Fruit fly (Drosophila melanogaster) whole organism, wandering third instar larva: ENCODE results near the gene Exo70.

ENCODE experiments used
- Abd-B ChIP-seq: fragments of >200 bp; optimal IDR thresholded peaks from 2 replicates; lab custom pipeline; 2017; ENCODE audit warnings: missing biosample characterization, missing genetic modification characterization
- Hr83 ChIP-seq: fragments of 200-300 bp; sonication (Bioruptor generic); optimal IDR thresholded peaks from 2 replicates; lab custom pipeline; 2016; ENCODE audit warnings: missing biosample characterization, mild to moderate bottlenecking, missing genetic modification characterization, moderate library complexity; ENCODE audit not compliant: poor library complexity, severe bottlenecking
- br ChIP-seq: fragments of 200-800 bp; sonication (Bioruptor generic); optimal IDR thresholded peaks from 2 replicates; lab custom pipeline; 2016; ENCODE audit warnings: missing biosample characterization, missing genetic modification characterization
- jim ChIP-seq: fragments of 175-275, 200-325 bp; sonication (Bioruptor generic); optimal IDR thresholded peaks from 2 replicates; lab custom pipeline; 2016; ENCODE audit warnings: missing biosample characterization, mild to moderate bottlenecking, missing genetic modification characterization
- lola ChIP-seq: fragments of >200 bp; optimal IDR thresholded peaks from 2 replicates; lab custom pipeline; 2017; ENCODE audit warnings: missing biosample characterization, missing genetic modification characterization
- tai ChIP-seq: sonication (Bioruptor generic); optimal IDR thresholded peaks from 2 replicates; lab custom pipeline; 2016; ENCODE audit warnings: missing biosample characterization, missing genetic modification characterization

dm6 chr3L:8450747-8451146 is 39.1 kb downstream of the Exo70 start:
- TF ChIP-seq Abd-B (no peak), jim (GFP tag; lab: Kevin White, UChicago) (no peak), br (GFP tag; lab: Kevin White, UChicago) (no peak), lola (no peak), tai (GFP tag; lab: Kevin White, UChicago) (no peak), Hr83 (GFP tag; lab: Kevin White, UChicago) (no peak)
